Fruit fly (Drosophila melanogaster): ENCODE data around the gene alpha-Man-IIa.

Gene alpha-Man-IIa

DNA sequence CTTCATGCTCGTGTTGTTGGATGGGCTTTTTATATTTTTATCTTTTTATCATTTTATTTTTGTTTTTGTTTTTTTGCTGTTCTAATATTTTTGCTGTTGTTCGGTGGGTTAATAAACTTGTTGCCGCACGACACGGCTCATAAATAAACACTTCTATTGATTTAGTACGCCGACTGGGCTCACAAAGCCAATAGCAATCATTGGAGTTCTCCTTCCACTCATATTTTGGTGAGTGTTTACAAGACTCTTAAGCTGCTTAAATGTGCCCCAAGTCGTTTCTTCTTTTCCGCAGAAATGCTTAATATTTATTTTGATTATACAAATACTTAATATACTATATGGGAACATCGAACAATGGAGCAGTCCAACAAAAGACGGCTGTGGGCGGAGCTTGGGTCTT lies 22.1 kb upstream of the alpha-Man-IIa start:
- no peak for TF ChIP-seq D (optimal IDR thresholded peaks at IDR 0.05)
- no peak for TF ChIP-seq D (GFP tag; optimal IDR thresholded peaks at IDR 0.05)
- TF ChIP-seq CG3281 (GFP tag; optimal IDR thresholded peaks at IDR 0.05) = peak; percentile 40
- TF ChIP-seq CG3407 (GFP tag; optimal IDR thresholded peaks at IDR 0.05) = peak; percentile 30
- TF ChIP-seq Asciz (GFP tag; optimal IDR thresholded peaks at IDR 0.05) = peak; percentile 4
- peak; percentile 63 for TF ChIP-seq Vsx1 (GFP tag; optimal IDR thresholded peaks at IDR 0.05)
- peak; percentile 5 for TF ChIP-seq CG15269 (tag; optimal IDR thresholded peaks at IDR 0.05)
- peak; percentile 41 for TF ChIP-seq Nf-YC (tag; optimal IDR thresholded peaks at IDR 0.05)
- no peak for TF ChIP-seq B-H2 (GFP tag; optimal IDR thresholded peaks at IDR 0.05)
- no peak for TF ChIP-seq CG31365 (tag; optimal IDR thresholded peaks at IDR 0.05)
- peak; percentile 7 for TF ChIP-seq CG6254 (GFP tag; optimal IDR thresholded peaks at IDR 0.05)
- TF ChIP-seq CG10543 (GFP tag; optimal IDR thresholded peaks at IDR 0.05) = peak; percentile 34
- 0 out of 3 replicates have a peak, but pooled peaks have one; percentile 18 for TF ChIP-seq CG17361 (GFP tag; IDR thresholded peaks at IDR 0.05)
- peak; percentile 36 for TF ChIP-seq lab (GFP tag; optimal IDR thresholded peaks at IDR 0.05)
- TF ChIP-seq BtbVII (GFP tag; optimal IDR thresholded peaks at IDR 0.05) = peak; percentile 59
- TF ChIP-seq gem (tag; optimal IDR thresholded peaks at IDR 0.05) = peak; percentile 9
- peak; percentile 50 for TF ChIP-seq ATbp (GFP tag; optimal IDR thresholded peaks at IDR 0.05)
- peak; percentile 22 for TF ChIP-seq CG18599 (GFP tag; optimal IDR thresholded peaks at IDR 0.05)
- peak; percentile 37 for TF ChIP-seq CG7987 (GFP tag; optimal IDR thresholded peaks at IDR 0.05)
- TF ChIP-seq chm (GFP tag; IDR thresholded peaks at IDR 0.05) = no peak
- no peak for TF ChIP-seq CG4404 (GFP tag; IDR thresholded peaks at IDR 0.05)
- peak; percentile 2 for TF ChIP-seq CG2712 (tag; optimal IDR thresholded peaks at IDR 0.05)
- TF ChIP-seq CG6813 (GFP tag; optimal IDR thresholded peaks at IDR 0.05) = peak; percentile 51
- no peak for TF ChIP-seq TFAM (GFP tag; optimal IDR thresholded peaks at IDR 0.05)
- TF ChIP-seq CG2678 (tag; optimal IDR thresholded peaks at IDR 0.05) = peak; percentile 40
- peak; percentile 51 for TF ChIP-seq CG15514 (GFP tag; optimal IDR thresholded peaks at IDR 0.05)
- TF ChIP-seq Nf-YB (GFP tag; optimal IDR thresholded peaks at IDR 0.05) = peak; percentile 39
- TF ChIP-seq chinmo (GFP tag; IDR thresholded peaks at IDR 0.05; ENCODE audit: partially characterized antibody) = 0 out of 4 replicates have a peak, but pooled peaks have one; percentile 15
- TF ChIP-seq Meics (GFP tag; optimal IDR thresholded peaks at IDR 0.05) = peak; percentile 26
- peak; percentile 46 for TF ChIP-seq CG17568 (GFP tag; optimal IDR thresholded peaks at IDR 0.05)
- peak; percentile 25 for TF ChIP-seq CG2875 (GFP tag; optimal IDR thresholded peaks at IDR 0.05)
- TF ChIP-seq odd (GFP tag; optimal IDR thresholded peaks at IDR 0.05) = peak; percentile 6
- peak; percentile 18 for TF ChIP-seq Blimp-1 (GFP tag; optimal IDR thresholded peaks at IDR 0.05)
- TF ChIP-seq cwo (GFP tag; optimal IDR thresholded peaks at IDR 0.05) = no peak
- no peak for TF ChIP-seq CG8290 (GFP tag; optimal IDR thresholded peaks at IDR 0.05)
- TF ChIP-seq CG8290 (tag; optimal IDR thresholded peaks at IDR 0.05) = peak in 1 of 2 experiments; percentile 14
- peak; percentile 18 for TF ChIP-seq CG13296 (GFP tag; optimal IDR thresholded peaks at IDR 0.05)
- TF ChIP-seq CG15696 (tag; optimal IDR thresholded peaks at IDR 0.05) = peak; percentile 41
- no peak for TF ChIP-seq Bgb (GFP tag; IDR thresholded peaks at IDR 0.05; ENCODE audit: partially characterized antibody)
- TF ChIP-seq sens (GFP tag) = peak; percentile 20
- peak; percentile 33 for TF ChIP-seq CG15011 (GFP tag; optimal IDR thresholded peaks at IDR 0.05)
- TF ChIP-seq tap (tag; optimal IDR thresholded peaks at IDR 0.05) = no peak
- peak; percentile 34 for TF ChIP-seq gsb-n (tag; optimal IDR thresholded peaks at IDR 0.05)
- TF ChIP-seq CG4707 (GFP tag; optimal IDR thresholded peaks at IDR 0.05) = peak; percentile 17
- peak; percentile 51 for TF ChIP-seq CG33557 (GFP tag; optimal IDR thresholded peaks at IDR 0.05)
- TF ChIP-seq CG10209 (GFP tag; optimal IDR thresholded peaks at IDR 0.05) = peak; percentile 5
- TF ChIP-seq CG10431 (GFP tag; optimal IDR thresholded peaks at IDR 0.05) = peak; percentile 22
- TF ChIP-seq CG1233 (GFP tag; optimal IDR thresholded peaks at IDR 0.05) = peak; percentile 32
- TF ChIP-seq dmrt11E (tag; optimal IDR thresholded peaks at IDR 0.05) = peak; percentile 39
